5 worm cellular contexts compared by ENCODE assay signal in the genomic region with DNA sequence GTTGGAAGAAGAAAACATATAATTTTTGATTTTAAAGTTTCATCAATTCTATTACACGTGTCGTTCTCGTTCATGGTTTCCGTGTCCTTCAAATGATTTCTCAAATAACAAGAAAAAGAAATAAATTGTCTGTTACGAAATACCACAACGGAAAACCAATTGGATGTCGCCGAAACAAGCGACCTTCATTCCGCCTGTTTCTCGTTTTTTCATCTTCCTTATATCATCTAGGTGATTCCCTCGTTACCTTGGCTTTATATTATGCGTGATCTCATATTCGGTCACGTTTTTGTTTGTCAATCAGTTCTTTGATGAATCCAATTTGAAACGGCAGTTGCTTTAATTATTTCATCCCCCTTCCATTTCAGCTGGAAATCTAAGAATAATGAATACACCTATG.
TF ChIP-seq lines count a peak whose summit lies in the region.

No protein-coding gene starts in this region.

TF ChIP-seq in whole organism, L1 larva, 84 proteins besides CTCF, POLR2A, EP300 and RAD21 (continues in another document):
- TF ChIP-seq Y116A8C.19 (tag; optimal IDR thresholded peaks at IDR 0.05; lab: Kevin White, UChicago; ENCODE audit: borderline replicate concordance) (no peak), fos-1 (tag; optimal IDR thresholded peaks at IDR 0.05; lab: Kevin White, UChicago) (no peak), ces-1 (GFP tag; optimal IDR thresholded peaks at IDR 0.05; lab: Kevin White, UChicago) (no peak), lsy-2 (tag; optimal IDR thresholded peaks at IDR 0.05; lab: Kevin White, UChicago) (no peak), mef-2 (tag; optimal IDR thresholded peaks at IDR 0.05; lab: Kevin White, UChicago) (no peak), isw-1 (GFP tag; IDR thresholded peaks at IDR 0.05; lab: Robert Waterston, UW) (no peak), unc-130 (tag; optimal IDR thresholded peaks at IDR 0.05; lab: Kevin White, UChicago) (no peak), aly-2 (tag; optimal IDR thresholded peaks at IDR 0.05; lab: Kevin White, UChicago) (no peak), nhr-71 (tag; optimal IDR thresholded peaks at IDR 0.05; lab: Kevin White, UChicago) (peak; percentile 45), lin-35 (GFP tag; optimal IDR thresholded peaks at IDR 0.05; lab: Kevin White, UChicago) (peak in 1 of 2 experiments; percentile 12), nhr-84 (tag; optimal IDR thresholded peaks at IDR 0.05; lab: Kevin White, UChicago) (no peak), zip-4 (GFP tag; optimal IDR thresholded peaks at IDR 0.05; lab: Kevin White, UChicago) (peak; percentile 11), lin-15B (tag; optimal IDR thresholded peaks at IDR 0.05; lab: Kevin White, UChicago) (no peak), hlh-4 (tag; optimal IDR thresholded peaks at IDR 0.05; lab: Kevin White, UChicago) (no peak), mab-9 (GFP tag; IDR thresholded peaks at IDR 0.05; lab: Robert Waterston, UW) (no peak), tlp-1 (tag; optimal IDR thresholded peaks at IDR 0.05; lab: Kevin White, UChicago) (no peak), hlh-17 (GFP tag; optimal IDR thresholded peaks at IDR 0.05; lab: Kevin White, UChicago; ENCODE audit: borderline replicate concordance) (no peak), sox-4 (tag; optimal IDR thresholded peaks at IDR 0.05; lab: Kevin White, UChicago) (no peak)

TF ChIP-seq in whole organism, L2 larva, 48 proteins besides CTCF, POLR2A, EP300 and RAD21:
- TF ChIP-seq nhr-25 (tag; optimal IDR thresholded peaks at IDR 0.05; lab: Kevin White, UChicago) (peak; percentile 74), nhr-129 (tag; optimal IDR thresholded peaks at IDR 0.05; lab: Kevin White, UChicago) (peak; percentile 35), ztf-11 (tag; optimal IDR thresholded peaks at IDR 0.05; lab: Kevin White, UChicago) (no peak), C34F6.9 (tag; optimal IDR thresholded peaks at IDR 0.05; lab: Kevin White, UChicago) (no peak), ceh-82 (tag; optimal IDR thresholded peaks at IDR 0.05; lab: Kevin White, UChicago) (no peak), blmp-1 (tag; optimal IDR thresholded peaks at IDR 0.05; lab: Kevin White, UChicago; ENCODE audit: insufficient read depth) (peak; percentile 48), skn-1 (tag; optimal IDR thresholded peaks at IDR 0.05; lab: Kevin White, UChicago) (no peak), nhr-23 (tag; optimal IDR thresholded peaks at IDR 0.05; lab: Kevin White, UChicago) (no peak), sma-9 (GFP tag; optimal IDR thresholded peaks at IDR 0.05; lab: Kevin White, UChicago) (peak; percentile 0), sma-9 (tag; optimal IDR thresholded peaks at IDR 0.05; lab: Kevin White, UChicago) (no peak), lsy-2 (tag; optimal IDR thresholded peaks at IDR 0.05; lab: Kevin White, UChicago) (no peak)

TF ChIP-seq in whole organism, L3 larva, 47 proteins besides CTCF, POLR2A, EP300 and RAD21:
- no peak for TF ChIP-seq aly-2 (tag; optimal IDR thresholded peaks at IDR 0.05; lab: Kevin White, UChicago)
- TF ChIP-seq ceh-28 (tag; optimal IDR thresholded peaks at IDR 0.05; lab: Kevin White, UChicago), result no peak
- no peak for TF ChIP-seq eor-1 (tag; optimal IDR thresholded peaks at IDR 0.05; lab: Kevin White, UChicago)
- TF ChIP-seq nfya-1 (tag; optimal IDR thresholded peaks at IDR 0.05; lab: Kevin White, UChicago; ENCODE audit: insufficient read depth), result no peak
- no peak for TF ChIP-seq jun-1 (tag; optimal IDR thresholded peaks at IDR 0.05; lab: Kevin White, UChicago)
- no peak for TF ChIP-seq lsy-12 (tag; optimal IDR thresholded peaks at IDR 0.05; lab: Kevin White, UChicago)
- peak; percentile 35 for TF ChIP-seq nhr-23 (tag; optimal IDR thresholded peaks at IDR 0.05; lab: Kevin White, UChicago)
- no peak for TF ChIP-seq nhr-11 (tag; optimal IDR thresholded peaks at IDR 0.05; lab: Kevin White, UChicago)
- TF ChIP-seq ztf-11 (tag; optimal IDR thresholded peaks at IDR 0.05; lab: Kevin White, UChicago), result no peak
- TF ChIP-seq elt-3 (tag; optimal IDR thresholded peaks at IDR 0.05; lab: Kevin White, UChicago), result no peak
- peak; percentile 40 for TF ChIP-seq egl-5 (tag; optimal IDR thresholded peaks at IDR 0.05; lab: Kevin White, UChicago)
- TF ChIP-seq nhr-25 (tag; optimal IDR thresholded peaks at IDR 0.05; lab: Kevin White, UChicago), result peak; percentile 83
- TF ChIP-seq ZK546.5 (tag; optimal IDR thresholded peaks at IDR 0.05; lab: Kevin White, UChicago), result no peak
- TF ChIP-seq ama-1 (optimal IDR thresholded peaks at IDR 0.05; lab: Kevin White, UChicago), result no peak

TF ChIP-seq in whole organism, L4 larva, 104 proteins besides CTCF, POLR2A, EP300 and RAD21 (continues in another document):
- TF ChIP-seq fkh-10 (GFP tag; optimal IDR thresholded peaks at IDR 0.05; lab: Kevin White, UChicago), result no peak
- TF ChIP-seq jun-1 (tag; optimal IDR thresholded peaks at IDR 0.05; lab: Kevin White, UChicago), result no peak
- TF ChIP-seq lir-3 (tag; optimal IDR thresholded peaks at IDR 0.05; lab: Kevin White, UChicago), result no peak
- TF ChIP-seq mxl-3 (GFP tag; optimal IDR thresholded peaks at IDR 0.05; lab: Kevin White, UChicago), result peak; percentile 3
- TF ChIP-seq egl-27 (tag; optimal IDR thresholded peaks at IDR 0.05; lab: Kevin White, UChicago), result no peak
- TF ChIP-seq unc-62 (GFP tag; optimal IDR thresholded peaks at IDR 0.05 in 1 of 2; lab: Kevin White, UChicago), result peak in 1 of 2 experiments; percentile 44
- no peak for TF ChIP-seq unc-62 (tag; optimal IDR thresholded peaks at IDR 0.05; lab: Kevin White, UChicago)
- TF ChIP-seq mdl-1 (tag; optimal IDR thresholded peaks at IDR 0.05; lab: Kevin White, UChicago), result peak in 1 of 2 experiments; percentile 48
- no peak for TF ChIP-seq snpc-4 (tag; optimal IDR thresholded peaks at IDR 0.05; lab: Kevin White, UChicago)
- peak; percentile 24 for TF ChIP-seq hlh-30 (tag; optimal IDR thresholded peaks at IDR 0.05; lab: Kevin White, UChicago; ENCODE audit: insufficient read depth)
- peak; percentile 73 for TF ChIP-seq nhr-25 (tag; optimal IDR thresholded peaks at IDR 0.05; lab: Kevin White, UChicago; ENCODE audit: borderline replicate concordance, insufficient read depth)
- no peak for TF ChIP-seq nhr-42 (GFP tag; IDR thresholded peaks at IDR 0.05; lab: Robert Waterston, UW)
- no peak for TF ChIP-seq arid-1 (GFP tag; conservative IDR thresholded peaks at IDR 0.05; lab: Robert Waterston, UW)
- TF ChIP-seq ceh-32 (tag; optimal IDR thresholded peaks at IDR 0.05; lab: Kevin White, UChicago; ENCODE audit: poor library complexity), result no peak
- peak; percentile 22 for TF ChIP-seq aha-1 (tag; lab: Kevin White, UChicago)
- TF ChIP-seq dmd-9 (GFP tag; IDR thresholded peaks at IDR 0.05; lab: Robert Waterston, UW), result no peak
- no peak for TF ChIP-seq zfp-3 (GFP tag; conservative IDR thresholded peaks at IDR 0.05; lab: Robert Waterston, UW)
- no peak for TF ChIP-seq attf-4 (tag; optimal IDR thresholded peaks at IDR 0.05; lab: Kevin White, UChicago)
- TF ChIP-seq ztf-7 (tag; optimal IDR thresholded peaks at IDR 0.05; lab: Kevin White, UChicago), result no peak
- no peak for TF ChIP-seq Y5F2A.4 (GFP tag; optimal IDR thresholded peaks at IDR 0.05; lab: Kevin White, UChicago)
- no peak for TF ChIP-seq duxl-1 (tag; optimal IDR thresholded peaks at IDR 0.05; lab: Kevin White, UChicago; ENCODE audit: poor library complexity)
- peak; percentile 10 for TF ChIP-seq mep-1 (tag; optimal IDR thresholded peaks at IDR 0.05; lab: Kevin White, UChicago)
- no peak for TF ChIP-seq F26F4.8 (GFP tag; conservative IDR thresholded peaks at IDR 0.05; lab: Robert Waterston, UW)
- peak; percentile 8 for TF ChIP-seq nhr-28 (tag; optimal IDR thresholded peaks at IDR 0.05; lab: Kevin White, UChicago)
- no peak for TF ChIP-seq nhr-11 (tag; optimal IDR thresholded peaks at IDR 0.05; lab: Kevin White, UChicago)

TF ChIP-seq in whole organism, young adult, 124 proteins besides CTCF, POLR2A, EP300 and RAD21:
- peak; percentile 57; the same call in 1 of the 2 replicates for TF ChIP-seq cebp-1 (GFP tag; IDR thresholded peaks at IDR 0.05; lab: Robert Waterston, UW)
- TF ChIP-seq cebp-1 (tag; optimal IDR thresholded peaks at IDR 0.05; lab: Kevin White, UChicago), result no peak
- no peak for TF ChIP-seq hmg-20 (GFP tag; IDR thresholded peaks at IDR 0.05; lab: Robert Waterston, UW)
- TF ChIP-seq ztf-18 (tag; optimal IDR thresholded peaks at IDR 0.05; lab: Kevin White, UChicago), result no peak
